Fruit fly (Drosophila melanogaster): Measurements from ENCODE around the gene CG34056.

Gene CG34056

dm6 chr3L:868800-869199 is 27.0 kb upstream of the CG34056 start:
- TF ChIP-seq CG13204 (GFP tag; optimal IDR thresholded peaks at IDR 0.05): no peak
- TF ChIP-seq CG15710 (tag; optimal IDR thresholded peaks at IDR 0.05): no peak
- no peak for TF ChIP-seq CG12605 (GFP tag; IDR thresholded peaks at IDR 0.05)
- TF ChIP-seq D1 (tag; optimal IDR thresholded peaks at IDR 0.05): no peak
- no peak for TF ChIP-seq gl (tag; optimal IDR thresholded peaks at IDR 0.05)
- TF ChIP-seq rn (GFP tag; IDR thresholded peaks at IDR 0.05): no peak
- TF ChIP-seq CG9948 (tag; optimal IDR thresholded peaks at IDR 0.05): no peak

dm6 chr3L:871713-872112 is 24.0 kb upstream of the CG34056 start, which contains the start of gene Usp10:
Gene Usp10, plus strand, starts transcription at chr3L:871899.
- TF ChIP-seq CG15710 (tag; optimal IDR thresholded peaks at IDR 0.05) (no peak), EcR (GFP tag; optimal IDR thresholded peaks at IDR 0.05) (peak; percentile 6), CG8159 (tag; optimal IDR thresholded peaks at IDR 0.05) (no peak), Pif1A (GFP tag; optimal IDR thresholded peaks at IDR 0.05) (no peak), CG10348 (GFP tag; IDR thresholded peaks at IDR 0.05) (no peak), CG4496 (GFP tag; IDR thresholded peaks at IDR 0.05) (no peak)

dm6 chr3L:872389-872972 is 23.3 kb upstream of the CG34056 start:
- TF ChIP-seq EcR (GFP tag; optimal IDR thresholded peaks at IDR 0.05): no peak
- peak; percentile 36 for TF ChIP-seq CG8159 (tag; optimal IDR thresholded peaks at IDR 0.05)
- no peak for TF ChIP-seq CG10348 (GFP tag; IDR thresholded peaks at IDR 0.05)
- 0 out of 2 replicates have a peak, but pooled peaks have one; percentile 41 for TF ChIP-seq rn (GFP tag; IDR thresholded peaks at IDR 0.05)
- peak; percentile 65; the same call in 1 of the 3 replicates for TF ChIP-seq fd96Ca (GFP tag; IDR thresholded peaks at IDR 0.05)
- TF ChIP-seq CG12605 (GFP tag; IDR thresholded peaks at IDR 0.05): no peak
- no peak for TF ChIP-seq CG13204 (GFP tag; optimal IDR thresholded peaks at IDR 0.05)
- TF ChIP-seq Ets98B (GFP tag; IDR thresholded peaks at IDR 0.05): 0 out of 2 replicates have a peak, but pooled peaks have one; percentile 8
- TF ChIP-seq CG14655 (GFP tag; optimal IDR thresholded peaks at IDR 0.05): peak; percentile 39
- TF ChIP-seq Snoo (tag; optimal IDR thresholded peaks at IDR 0.05): peak; percentile 22
- TF ChIP-seq CG9948 (tag; optimal IDR thresholded peaks at IDR 0.05): peak; percentile 29
- TF ChIP-seq Pif1A (GFP tag; optimal IDR thresholded peaks at IDR 0.05): peak; percentile 34
- TF ChIP-seq gl (tag; optimal IDR thresholded peaks at IDR 0.05): no peak
- no peak for TF ChIP-seq D1 (tag; optimal IDR thresholded peaks at IDR 0.05)
- TF ChIP-seq CG15710 (tag; optimal IDR thresholded peaks at IDR 0.05): peak; percentile 44
- TF ChIP-seq CG34367 (tag; optimal IDR thresholded peaks at IDR 0.05): peak; percentile 39
- peak; percentile 9 for TF ChIP-seq CG8301 (tag; optimal IDR thresholded peaks at IDR 0.05)
- peak; percentile 17 for TF ChIP-seq CG17806 (tag; optimal IDR thresholded peaks at IDR 0.05)
- TF ChIP-seq CG4496 (GFP tag; IDR thresholded peaks at IDR 0.05): peak; percentile 53; the same call in 2 of the 3 replicates
- TF ChIP-seq Pif1B (GFP tag; optimal IDR thresholded peaks at IDR 0.05): no peak
- peak; percentile 19; the same call in 1 of the 2 replicates for TF ChIP-seq CG32121 (GFP tag; IDR thresholded peaks at IDR 0.05)

dm6 chr3L:875416-876011 is 20.2 kb upstream of the CG34056 start:
- TF ChIP-seq EcR (GFP tag; optimal IDR thresholded peaks at IDR 0.05) (peak; percentile 14), D1 (tag; optimal IDR thresholded peaks at IDR 0.05) (no peak), Ets98B (GFP tag; IDR thresholded peaks at IDR 0.05) (peak; percentile 21; the same call in 1 of the 2 replicates), fd96Ca (GFP tag; IDR thresholded peaks at IDR 0.05) (peak; percentile 47; the same call in 1 of the 3 replicates), CG14655 (GFP tag; optimal IDR thresholded peaks at IDR 0.05) (peak; percentile 52), CG8301 (tag; optimal IDR thresholded peaks at IDR 0.05) (peak; percentile 53), CG4496 (GFP tag; IDR thresholded peaks at IDR 0.05) (0 out of 3 replicates have a peak, but pooled peaks have one; percentile 34), CG9948 (tag; optimal IDR thresholded peaks at IDR 0.05) (no peak)

- no peak for TF ChIP-seq CG14655 (GFP tag; optimal IDR thresholded peaks at IDR 0.05)
- TF ChIP-seq fd96Ca (GFP tag; IDR thresholded peaks at IDR 0.05): 0 out of 3 replicates have a peak, but pooled peaks have one; percentile 2
Measured at dm6 chr3L:876087-876486, 19.7 kb upstream of the CG34056 start.

dm6 chr3L:876656-877055 is 19.1 kb upstream of the CG34056 start:
- TF ChIP-seq Ets98B (GFP tag; IDR thresholded peaks at IDR 0.05) (no peak), CG17806 (tag; optimal IDR thresholded peaks at IDR 0.05) (no peak), CG32121 (GFP tag; IDR thresholded peaks at IDR 0.05) (no peak)

- TF ChIP-seq gl (tag; optimal IDR thresholded peaks at IDR 0.05) (no peak), Pif1B (GFP tag; optimal IDR thresholded peaks at IDR 0.05) (no peak), CG13204 (GFP tag; optimal IDR thresholded peaks at IDR 0.05) (peak; percentile 8), CG32121 (GFP tag; IDR thresholded peaks at IDR 0.05) (no peak), CG8159 (tag; optimal IDR thresholded peaks at IDR 0.05) (no peak), rn (GFP tag; IDR thresholded peaks at IDR 0.05) (no peak), CG8301 (tag; optimal IDR thresholded peaks at IDR 0.05) (no peak), CG12605 (GFP tag; IDR thresholded peaks at IDR 0.05) (peak; percentile 40), CG9948 (tag; optimal IDR thresholded peaks at IDR 0.05) (no peak), Pif1A (GFP tag; optimal IDR thresholded peaks at IDR 0.05) (no peak), EcR (GFP tag; optimal IDR thresholded peaks at IDR 0.05) (peak; percentile 34), Snoo (tag; optimal IDR thresholded peaks at IDR 0.05) (no peak), CG17806 (tag; optimal IDR thresholded peaks at IDR 0.05) (no peak), fd96Ca (GFP tag; IDR thresholded peaks at IDR 0.05) (no peak), CG34367 (tag; optimal IDR thresholded peaks at IDR 0.05) (no peak), Ets98B (GFP tag; IDR thresholded peaks at IDR 0.05) (no peak; the same call in 1 of the 2 replicates), CG14655 (GFP tag; optimal IDR thresholded peaks at IDR 0.05) (no peak), CG15710 (tag; optimal IDR thresholded peaks at IDR 0.05) (no peak), D1 (tag; optimal IDR thresholded peaks at IDR 0.05) (no peak), CG10348 (GFP tag; IDR thresholded peaks at IDR 0.05) (no peak), CG4496 (GFP tag; IDR thresholded peaks at IDR 0.05) (peak; percentile 62)
Measured at dm6 chr3L:880851-881250, 14.9 kb upstream of the CG34056 start.

Measured in whole organism, pupa.